Worm (Caenorhabditis elegans): ENCODE measurements around the gene cyp-35A5.

ce11 chrV:3912472-3912871 is 23.7 kb upstream of the cyp-35A5 start, which contains the start of gene srx-68:
- no peak for TF ChIP-seq him-1 (tag; optimal IDR thresholded peaks at IDR 0.05)
- TF ChIP-seq dao-5 (tag; optimal IDR thresholded peaks at IDR 0.05): no peak
